Fruit fly (Drosophila melanogaster) whole organism, prepupa: ENCODE data around the gene dsx-c73A.

Source experiments
- CG11294 ChIP-seq: fragments of 200-800 bp; sonication (Bioruptor generic); IDR thresholded peaks from 2 replicates; pipeline ENCODE4 v1.3.6; 2022; ENCODE audit warnings: missing biosample characterization, missing genetic modification characterization
- CG11762 ChIP-seq: fragments of 200-800 bp; sonication (Bioruptor generic); optimal IDR thresholded peaks from 3 replicates; lab custom pipeline; 2016; ENCODE audit warnings: missing biosample characterization, missing genetic modification characterization; ENCODE audit not compliant: insufficient read depth
- CG11902 ChIP-seq: fragments of 200-800 bp; sonication (Bioruptor generic); optimal IDR thresholded peaks from 3 replicates; lab custom pipeline; 2016; ENCODE audit warnings: missing biosample characterization, missing genetic modification characterization
- CG15336 ChIP-seq: fragments of 200-800 bp; sonication (Bioruptor generic); IDR thresholded peaks from 2 replicates; pipeline ENCODE4 v1.3.6; 2022; ENCODE audit warnings: missing biosample characterization, missing genetic modification characterization
- CG1621 ChIP-seq: fragments of 200-800 bp; sonication (Bioruptor generic); optimal IDR thresholded peaks from 3 replicates; lab custom pipeline; 2018; ENCODE audit warnings: missing biosample characterization, mild to moderate bottlenecking, missing genetic modification characterization
- CG16779 ChIP-seq: fragments of 200-800 bp; sonication (Bioruptor generic); optimal IDR thresholded peaks from 3 replicates; lab custom pipeline; 2017; ENCODE audit warnings: missing biosample characterization, mild to moderate bottlenecking, missing genetic modification characterization
- CG32006 ChIP-seq: fragments of 200-800 bp; sonication (Bioruptor generic); optimal IDR thresholded peaks from 3 replicates; lab custom pipeline; 2017; ENCODE audit warnings: missing biosample characterization, mild to moderate bottlenecking, missing genetic modification characterization
- CG34406 ChIP-seq: fragments of 200-800 bp; sonication (Bioruptor generic); optimal IDR thresholded peaks from 3 replicates; lab custom pipeline; 2016; ENCODE audit warnings: missing biosample characterization, missing genetic modification characterization
- CG6808 ChIP-seq: fragments of 200-800 bp; sonication (Bioruptor generic); optimal IDR thresholded peaks from 3 replicates; lab custom pipeline; 2017; ENCODE audit warnings: missing biosample characterization, missing genetic modification characterization, mild to moderate bottlenecking, moderate library complexity, missing genetic modification reagents
- CG6854 ChIP-seq: fragments of 200-800 bp; sonication (Bioruptor generic); optimal IDR thresholded peaks from 2 replicates; lab custom pipeline; 2017; ENCODE audit warnings: missing biosample characterization, mild to moderate bottlenecking, missing genetic modification characterization
- CG8119 ChIP-seq: fragments of 200-800 bp; sonication (Bioruptor generic); IDR thresholded peaks from 3 replicates; pipeline ENCODE4 v1.3.6; 2022; ENCODE audit warnings: missing biosample characterization, missing genetic modification characterization
- CG8319 ChIP-seq: fragments of 200-800 bp; sonication (Bioruptor generic); optimal IDR thresholded peaks from 3 replicates; lab custom pipeline; 2016; ENCODE audit warnings: missing biosample characterization, missing genetic modification characterization
- CG8632 ChIP-seq: fragments of 200-800 bp; sonication (Bioruptor generic); optimal IDR thresholded peaks from 3 replicates; lab custom pipeline; 2016; ENCODE audit warnings: missing biosample characterization, missing genetic modification characterization
- Eip78C ChIP-seq: fragments of 200-800 bp; sonication (Bioruptor generic); peaks from one replicate; lab custom pipeline; 2016; ENCODE audit warnings: missing biosample characterization, missing genetic modification characterization
- Eip93F ChIP-seq: fragments of 200-800 bp; sonication (Bioruptor generic); optimal IDR thresholded peaks from 2 replicates; lab custom pipeline; 2016; ENCODE audit warnings: missing biosample characterization, mild to moderate bottlenecking, missing genetic modification characterization
- Ets96B ChIP-seq: fragments of 200-800 bp; optimal IDR thresholded peaks from 2 replicates; lab custom pipeline; 2019; ENCODE audit warnings: missing biosample characterization, mild to moderate bottlenecking, missing genetic modification characterization, moderate library complexity
- Gug ChIP-seq: fragments of 200-800 bp; sonication (Bioruptor generic); IDR thresholded peaks from 2 replicates; pipeline ENCODE4 v1.3.6; 2022; ENCODE audit warnings: missing biosample characterization, missing genetic modification characterization
- Hr4 ChIP-seq: fragments of 200-800 bp; sonication (Bioruptor generic); optimal IDR thresholded peaks from 3 replicates; lab custom pipeline; 2016; ENCODE audit warnings: missing biosample characterization, missing genetic modification characterization
- Lpt ChIP-seq: fragments of 200-800 bp; sonication (Bioruptor generic); optimal IDR thresholded peaks from 3 replicates; lab custom pipeline; 2016; ENCODE audit warnings: missing biosample characterization, missing genetic modification characterization
- Met ChIP-seq: fragments of 200-800 bp; sonication (Bioruptor generic); optimal IDR thresholded peaks from 3 replicates; lab custom pipeline; 2016; ENCODE audit warnings: missing biosample characterization, missing genetic modification characterization
- Sox15 ChIP-seq: fragments of 200-800 bp; sonication (Bioruptor generic); optimal IDR thresholded peaks from 3 replicates; lab custom pipeline; 2016; ENCODE audit warnings: missing biosample characterization, missing genetic modification characterization
- achi ChIP-seq: fragments of 200-800 bp; sonication (Bioruptor generic); optimal IDR thresholded peaks from 3 replicates; lab custom pipeline; 2016; ENCODE audit warnings: missing biosample characterization, missing genetic modification characterization
- acj6 ChIP-seq: fragments of 200-800 bp; sonication (Bioruptor generic); optimal IDR thresholded peaks from 3 replicates; lab custom pipeline; 2016; ENCODE audit warnings: missing biosample characterization, missing genetic modification characterization
- cyc ChIP-seq: fragments of 200-800 bp; sonication (Bioruptor generic); optimal IDR thresholded peaks from 3 replicates; lab custom pipeline; 2016; ENCODE audit warnings: missing biosample characterization, missing genetic modification characterization
- dsx ChIP-seq: fragments of 200-800 bp; optimal IDR thresholded peaks from 3 replicates; lab custom pipeline; 2019; ENCODE audit warnings: missing biosample characterization, mild to moderate bottlenecking, missing genetic modification characterization, moderate library complexity; ENCODE audit not compliant: poor library complexity, severe bottlenecking
- eg ChIP-seq: fragments of 200-800 bp; sonication (Bioruptor generic); IDR thresholded peaks from 3 replicates; pipeline ENCODE4 v1.3.6; 2022; ENCODE audit warnings: missing biosample characterization, missing genetic modification characterization
- esn ChIP-seq: fragments of 200-800 bp; sonication (Bioruptor generic); optimal IDR thresholded peaks from 2 replicates; lab custom pipeline; 2016; ENCODE audit warnings: missing biosample characterization, mild to moderate bottlenecking, missing genetic modification characterization, moderate library complexity
- fd59A ChIP-seq: fragments of 200-800 bp; sonication (Bioruptor generic); optimal IDR thresholded peaks from 2 replicates; lab custom pipeline; 2017; ENCODE audit warnings: missing biosample characterization, mild to moderate bottlenecking, missing genetic modification characterization, missing genetic modification reagents
- fd85E ChIP-seq: fragments of 200-800 bp; sonication (Bioruptor generic); optimal IDR thresholded peaks from 3 replicates; lab custom pipeline; 2016; ENCODE audit warnings: missing biosample characterization, missing genetic modification characterization
- lz ChIP-seq: fragments of 200-800 bp; sonication (Bioruptor generic); optimal IDR thresholded peaks from 3 replicates; lab custom pipeline; 2016; ENCODE audit warnings: missing biosample characterization, missing genetic modification characterization
- net ChIP-seq: fragments of 200-800 bp; sonication (Bioruptor generic); optimal IDR thresholded peaks from 3 replicates; lab custom pipeline; 2016; ENCODE audit warnings: missing biosample characterization, missing genetic modification characterization
- pdm3 ChIP-seq: fragments of 200-800 bp; sonication (Bioruptor generic); optimal IDR thresholded peaks from 3 replicates; lab custom pipeline; 2016; ENCODE audit warnings: missing biosample characterization, missing genetic modification characterization
- salr ChIP-seq, 2 experiments: fragments of 200-800 bp; sonication (Bioruptor generic); optimal IDR thresholded peaks; 3 replicates each; lab custom pipeline; 2016 to 2018; ENCODE audit warnings: missing biosample characterization in 2 of 2, missing genetic modification characterization in 2 of 2, mild to moderate bottlenecking in 1 of 2
- spab ChIP-seq: fragments of 200-800 bp; sonication (Bioruptor generic); optimal IDR thresholded peaks from 2 replicates; lab custom pipeline; 2017; ENCODE audit warnings: missing biosample characterization, mild to moderate bottlenecking, missing genetic modification characterization, missing genetic modification reagents
- svp ChIP-seq: fragments of 200-800 bp; sonication (Bioruptor generic); peaks from one replicate; lab custom pipeline; 2016; ENCODE audit warnings: missing biosample characterization, missing genetic modification characterization
- topi ChIP-seq: fragments of 200-800 bp; sonication (Bioruptor generic); optimal IDR thresholded peaks from 3 replicates; lab custom pipeline; 2016; ENCODE audit warnings: missing biosample characterization, missing genetic modification characterization
- vri ChIP-seq: fragments of 200-800 bp; sonication (Bioruptor generic); optimal IDR thresholded peaks from 3 replicates; lab custom pipeline; 2016; ENCODE audit warnings: missing biosample characterization, mild to moderate bottlenecking, missing genetic modification characterization

dsx-c73A gene

DNA sequence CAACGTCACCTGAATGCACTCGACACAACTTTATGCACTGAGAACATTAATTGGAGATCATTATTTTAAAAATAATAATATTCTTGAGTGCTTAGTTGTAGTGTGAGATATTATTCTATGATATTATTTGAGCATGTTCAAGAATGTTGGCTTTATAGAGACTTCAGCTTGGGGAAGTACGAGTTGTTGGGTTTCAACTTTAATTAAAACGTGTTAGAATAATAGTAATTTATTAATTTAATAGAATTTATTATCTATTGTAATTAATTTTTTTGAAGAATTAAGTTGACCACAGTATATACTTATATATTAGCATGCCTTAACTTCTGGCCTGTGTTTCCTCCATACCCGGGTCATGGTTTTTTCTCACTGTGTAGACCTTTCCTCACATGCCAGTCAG lies 12.1 kb upstream of the dsx-c73A start (continued):
- TF ChIP-seq topi (no peak), Met (GFP tag; lab: Kevin White, UChicago) (no peak), Sox15 (no peak), Eip93F (GFP tag; lab: Kevin White, UChicago) (no peak), dsx (GFP tag; lab: Kevin White, UChicago) (peak; percentile 37), CG8632 (GFP tag; lab: Kevin White, UChicago) (peak; percentile 34), fd59A (GFP tag; lab: Kevin White, UChicago) (no peak), CG15336 (peak; percentile 71), cyc (no peak), CG8119 (GFP tag; lab: Robert Waterston, UW) (peak; percentile 58), vri (GFP tag; lab: Kevin White, UChicago) (no peak), CG34406 (GFP tag; lab: Kevin White, UChicago) (peak; percentile 54), CG16779 (no peak), spab (GFP tag; lab: Kevin White, UChicago) (peak; percentile 11), Gug (0 out of 2 replicates have a peak, but pooled peaks have one; percentile 18), achi (GFP tag; lab: Kevin White, UChicago) (peak; percentile 67), pdm3 (GFP tag; lab: Kevin White, UChicago) (peak; percentile 14), lz (GFP tag; lab: Kevin White, UChicago) (no peak), acj6 (GFP tag; lab: Kevin White, UChicago) (peak; percentile 42), CG11902 (GFP tag; lab: Kevin White, UChicago) (peak; percentile 25), CG11294 (GFP tag; lab: Robert Waterston, UW) (no peak), net (peak; percentile 52), CG1621 (tag; lab: Kevin White, UChicago) (no peak), CG6808 (peak; percentile 44), Hr4 (GFP tag; lab: Kevin White, UChicago) (peak; percentile 62), Eip78C (GFP tag; lab: Kevin White, UChicago) (peak; percentile 80), CG8319 (GFP tag; lab: Kevin White, UChicago) (peak; percentile 18), esn (GFP tag; lab: Kevin White, UChicago) (no peak), fd85E (GFP tag; lab: Kevin White, UChicago) (no peak)

DNA sequence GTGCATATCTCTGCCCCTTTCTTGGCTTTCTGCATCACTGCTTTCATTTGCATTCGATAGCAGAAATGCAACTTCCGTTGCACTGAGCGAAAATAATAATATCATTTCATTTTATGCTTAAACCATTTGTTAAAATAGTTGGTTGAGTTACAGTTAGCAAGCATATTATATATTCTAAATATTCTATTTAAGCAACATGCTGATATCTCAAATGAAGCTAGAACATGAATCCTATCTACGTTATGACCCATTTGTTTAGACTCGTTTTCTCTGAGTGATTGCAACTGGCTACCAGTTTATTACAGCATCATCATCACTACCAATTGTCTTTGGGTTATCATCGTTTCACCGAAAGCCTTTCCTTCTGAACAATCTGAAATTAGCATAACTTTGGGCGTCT lies 9.1 kb downstream of the dsx-c73A start:
- TF ChIP-seq Sox15 = no peak
- TF ChIP-seq CG11762 (GFP tag; lab: Kevin White, UChicago) = no peak
- TF ChIP-seq CG15336 = 0 out of 2 replicates have a peak, but pooled peaks have one; percentile 21
- TF ChIP-seq acj6 (GFP tag; lab: Kevin White, UChicago) = no peak
- peak; percentile 27 for TF ChIP-seq Hr4 (GFP tag; lab: Kevin White, UChicago)
- peak; percentile 23; the same call in 1 of the 3 replicates for TF ChIP-seq CG8119 (GFP tag; lab: Robert Waterston, UW)
- no peak for TF ChIP-seq Ets96B
- TF ChIP-seq CG32006 (GFP tag; lab: Kevin White, UChicago) = peak; percentile 54
- TF ChIP-seq fd59A (GFP tag; lab: Kevin White, UChicago) = no peak
- TF ChIP-seq CG6854 (GFP tag; lab: Kevin White, UChicago) = no peak
- no peak for TF ChIP-seq salr (GFP tag; optimal IDR thresholded peaks at IDR 0.05; lab: Kevin White, UChicago)
- no peak for TF ChIP-seq eg (GFP tag; lab: Robert Waterston, UW)
- no peak for TF ChIP-seq cyc
- no peak for TF ChIP-seq svp

DNA sequence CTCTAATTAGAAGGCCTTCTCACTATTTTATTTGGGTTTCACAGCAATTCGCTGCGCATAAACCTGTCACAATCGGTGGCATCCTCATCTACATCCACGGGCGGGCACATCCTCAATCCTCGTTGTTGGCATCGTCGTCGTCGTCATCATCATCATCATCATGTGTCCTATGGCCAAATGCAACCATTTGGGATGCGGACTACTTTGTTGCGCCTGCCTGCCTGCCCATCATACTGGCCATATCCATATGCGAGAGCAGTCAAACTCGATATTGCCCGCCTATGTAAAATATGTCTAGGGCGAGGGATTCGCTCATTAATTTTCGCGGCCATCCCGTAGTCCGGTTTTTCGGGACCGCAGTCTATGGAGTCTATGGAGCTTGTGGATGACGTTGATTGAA lies 14.5 kb downstream of the dsx-c73A start:
- TF ChIP-seq Lpt (GFP tag; lab: Kevin White, UChicago) (no peak), Eip78C (GFP tag; lab: Kevin White, UChicago) (peak; percentile 24), Eip93F (GFP tag; lab: Kevin White, UChicago) (no peak), dsx (GFP tag; lab: Kevin White, UChicago) (peak; percentile 96), net (no peak)
